Worm (Caenorhabditis elegans) whole organism, late embryonic: ENCODE results near the gene Y75B7AR.1.

Experiments
- ceh-22 ChIP-seq: sonication (generic microtip); optimal IDR thresholded peaks from 2 replicates; lab custom pipeline; 2017; ENCODE audit warnings: missing biosample characterization, missing genetic modification characterization
- elt-2 ChIP-seq: sonication (generic microtip); optimal IDR thresholded peaks from 2 replicates; lab custom pipeline; 2016; ENCODE audit warnings: missing genetic modification reagents, missing genetic modification characterization, missing compliant biosample characterization
- fkh-10 ChIP-seq: fragments of 150-350 bp; optimal IDR thresholded peaks from 2 replicates; lab custom pipeline; 2014; ENCODE audit warnings: missing biosample characterization, missing genetic modification reagents, missing genetic modification characterization
- hlh-30 ChIP-seq: sonication (generic microtip); optimal IDR thresholded peaks from 2 replicates; lab custom pipeline; 2017; ENCODE audit warnings: antibody characterized with exemption, missing genetic modification characterization, missing compliant biosample characterization; ENCODE audit not compliant: insufficient read depth
- lim-6 ChIP-seq: sonication (generic microtip); optimal IDR thresholded peaks from 2 replicates; lab custom pipeline; 2016; ENCODE audit warnings: missing genetic modification characterization, missing compliant biosample characterization
- pha-2 ChIP-seq: sonication (generic microtip); optimal IDR thresholded peaks from 2 replicates; lab custom pipeline; 2017; ENCODE audit warnings: mild to moderate bottlenecking, missing genetic modification characterization, missing compliant biosample characterization
- pqm-1 ChIP-seq: sonication (generic microtip); optimal IDR thresholded peaks from 2 replicates; lab custom pipeline; 2016; ENCODE audit warnings: missing genetic modification characterization, missing compliant biosample characterization

- TF ChIP-seq fkh-10 (GFP tag; lab: Kevin White, UChicago) (no peak), hlh-30 (tag; lab: Kevin White, UChicago) (no peak), ceh-22 (no peak), pqm-1 (tag; lab: Kevin White, UChicago) (no peak), pha-2 (tag; lab: Kevin White, UChicago) (no peak), lim-6 (no peak), elt-2 (tag; lab: Kevin White, UChicago) (no peak)
Observed at ce11 chrV:1435106-1435505, 42.3 kb upstream of the Y75B7AR.1 start.
